Worm (Caenorhabditis elegans): ENCODE data around the gene srv-5.

DNA sequence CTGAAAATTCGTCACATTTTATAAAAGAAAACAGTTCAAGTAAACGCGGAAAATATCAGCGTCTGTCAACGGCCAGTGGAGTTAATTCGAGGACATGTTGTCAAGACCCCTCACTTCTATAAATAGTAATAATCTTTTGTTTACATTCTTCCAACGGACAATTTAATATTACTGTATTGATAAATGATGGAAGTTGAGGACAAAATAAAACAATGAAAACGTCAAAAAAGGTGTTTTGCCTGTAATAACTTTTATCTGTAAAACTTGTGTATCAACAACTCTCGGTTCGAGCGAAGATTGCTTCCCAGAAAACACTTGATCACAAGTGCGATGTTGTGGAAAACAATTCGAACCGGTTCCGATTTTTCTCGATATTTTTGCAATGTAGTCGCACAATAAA lies 3.7 kb upstream of the srv-5 start:
- TF ChIP-seq ceh-18 (tag; optimal IDR thresholded peaks at IDR 0.05), result no peak
- no peak for TF ChIP-seq pha-4 (tag; optimal IDR thresholded peaks at IDR 0.05)
- no peak for TF ChIP-seq ceh-6 (GFP tag; optimal IDR thresholded peaks at IDR 0.05)
- TF ChIP-seq ama-1 (optimal IDR thresholded peaks at IDR 0.05), result no peak
- TF ChIP-seq K02D7.2 (tag; optimal IDR thresholded peaks at IDR 0.05), result no peak
- TF ChIP-seq fkh-10 (GFP tag; optimal IDR thresholded peaks at IDR 0.05), result no peak
- TF ChIP-seq fkh-6 (tag; optimal IDR thresholded peaks at IDR 0.05), result no peak
- no peak for TF ChIP-seq ceh-45 (GFP tag; IDR thresholded peaks at IDR 0.05)
